Fruit fly (Drosophila melanogaster) whole organism, adult: ENCODE measurements around the gene CG8461.

ENCODE experiments used
- CG11617 ChIP-seq: fragments of 200-800 bp; sonication (Bioruptor generic); optimal IDR thresholded peaks from 2 replicates; lab custom pipeline; 2017; ENCODE audit warnings: mild to moderate bottlenecking, missing biosample characterization, missing genetic modification reagents, missing genetic modification characterization
- CG12768 ChIP-seq: fragments of 200-800 bp; sonication (Bioruptor generic); optimal IDR thresholded peaks from 2 replicates; lab custom pipeline; 2017; ENCODE audit warnings: missing biosample characterization, missing genetic modification characterization, mild to moderate bottlenecking, moderate library complexity, missing genetic modification reagents
- CG14711 ChIP-seq: fragments of 200-800 bp; sonication (Bioruptor generic); optimal IDR thresholded peaks from 2 replicates; lab custom pipeline; 2018; ENCODE audit warnings: missing biosample characterization, mild to moderate bottlenecking, missing genetic modification characterization, moderate library complexity
- CG1620 ChIP-seq: fragments of 200-800 bp; sonication (Bioruptor generic); optimal IDR thresholded peaks from 2 replicates; lab custom pipeline; 2016; ENCODE audit warnings: missing biosample characterization, missing genetic modification characterization
- CG33017 ChIP-seq: fragments of 200-800 bp; sonication (Bioruptor generic); optimal IDR thresholded peaks from 2 replicates; lab custom pipeline; 2018; ENCODE audit warnings: missing biosample characterization, mild to moderate bottlenecking, missing genetic modification characterization, moderate library complexity
- CG5204 ChIP-seq: fragments of 200-800 bp; sonication (Bioruptor generic); optimal IDR thresholded peaks from 2 replicates; lab custom pipeline; 2016; ENCODE audit warnings: missing biosample characterization, missing genetic modification characterization
- CG7045 ChIP-seq: fragments of 200-800 bp; sonication (Bioruptor generic); optimal IDR thresholded peaks from 2 replicates; lab custom pipeline; 2017; ENCODE audit warnings: missing biosample characterization, mild to moderate bottlenecking, missing genetic modification characterization
- CG7101 ChIP-seq: fragments of 200-800 bp; sonication (Bioruptor generic); optimal IDR thresholded peaks from 2 replicates; lab custom pipeline; 2018; ENCODE audit warnings: missing biosample characterization, mild to moderate bottlenecking, missing genetic modification characterization, moderate library complexity
- Clk ChIP-seq: fragments of 200-800 bp; sonication (Bioruptor generic); optimal IDR thresholded peaks from 2 replicates; lab custom pipeline; 2017; ENCODE audit warnings: missing biosample characterization, missing genetic modification characterization
- Crg-1 ChIP-seq: fragments of 200-800 bp; sonication (Bioruptor generic); optimal IDR thresholded peaks from 2 replicates; lab custom pipeline; 2016; ENCODE audit warnings: missing biosample characterization, missing genetic modification characterization
- Hr96 ChIP-seq: fragments of 200-800 bp; sonication (Bioruptor generic); optimal IDR thresholded peaks from 2 replicates; lab custom pipeline; 2016; ENCODE audit warnings: missing biosample characterization, missing genetic modification characterization
- Mnt ChIP-seq: fragments of 200-800 bp; sonication (Bioruptor generic); optimal IDR thresholded peaks from 2 replicates; lab custom pipeline; 2016; ENCODE audit warnings: missing biosample characterization, mild to moderate bottlenecking, missing genetic modification characterization
- bab1 ChIP-seq: fragments of 200-800 bp; sonication (Bioruptor generic); optimal IDR thresholded peaks from 3 replicates; lab custom pipeline; 2019; ENCODE audit warnings: missing biosample characterization, mild to moderate bottlenecking, missing genetic modification characterization, moderate library complexity
- cic ChIP-seq: fragments of 200-800 bp; sonication (Bioruptor generic); optimal IDR thresholded peaks from 2 replicates; lab custom pipeline; 2017; ENCODE audit warnings: missing biosample characterization, mild to moderate bottlenecking, missing genetic modification characterization, moderate library complexity
- cnc ChIP-seq, 2 experiments: fragments of >200 bp; optimal IDR thresholded peaks; 2 replicates each; lab custom pipeline; 2017
- kay ChIP-seq: fragments of 200-800 bp; sonication (Bioruptor generic); peaks from one replicate; lab custom pipeline; 2016; ENCODE audit warnings: missing biosample characterization, missing genetic modification characterization, borderline replicate concordance
- ovo ChIP-seq: fragments of 200-800 bp; sonication (Bioruptor generic); optimal IDR thresholded peaks from 2 replicates; lab custom pipeline; 2016; ENCODE audit warnings: missing biosample characterization, missing genetic modification characterization
- pad ChIP-seq: fragments of 200-800 bp; sonication (Bioruptor generic); optimal IDR thresholded peaks from 3 replicates; lab custom pipeline; 2017; ENCODE audit warnings: missing biosample characterization, missing genetic modification characterization, mild to moderate bottlenecking, moderate library complexity, missing genetic modification reagents
- tj ChIP-seq: fragments of 200-800 bp; sonication (Bioruptor generic); optimal IDR thresholded peaks from 3 replicates; lab custom pipeline; 2017; ENCODE audit warnings: missing biosample characterization, mild to moderate bottlenecking, missing genetic modification characterization, moderate library complexity
- toe ChIP-seq: fragments of 200-800 bp; sonication (Bioruptor generic); optimal IDR thresholded peaks from 2 replicates; lab custom pipeline; 2016; ENCODE audit warnings: missing biosample characterization, missing genetic modification characterization

The CG8461 gene

DNA sequence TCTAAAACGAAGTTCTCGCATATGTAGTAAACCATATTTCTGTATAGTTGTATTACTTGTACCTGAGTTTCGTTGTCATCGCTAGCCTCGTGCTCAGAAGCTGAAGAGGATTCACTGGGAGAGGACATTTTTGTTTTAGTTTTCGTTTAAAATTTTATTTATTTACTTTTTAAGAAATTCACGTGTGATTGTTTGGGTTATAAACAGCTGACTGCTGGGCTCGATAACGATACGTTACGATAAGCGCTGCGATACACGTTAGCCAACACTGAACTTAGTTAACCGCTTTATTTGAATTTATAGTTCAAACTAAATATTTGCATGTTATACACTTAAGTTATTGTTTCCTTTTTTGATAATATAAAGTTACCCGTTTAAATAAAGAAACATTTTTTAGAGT is at the start of gene CG8461:
Gene CG8461 (minus strand): TSS at position 218 of the 400 bp plus-strand sequence.
- TF ChIP-seq CG7045 (no peak), Crg-1 (GFP tag; lab: Kevin White, UChicago) (no peak), pad (GFP tag; lab: Kevin White, UChicago) (no peak), toe (no peak), CG12768 (GFP tag; lab: Kevin White, UChicago) (no peak), cnc (optimal IDR thresholded peaks at IDR 0.05; lab: Kevin White, UChicago) (no peak), CG7101 (tag; lab: Kevin White, UChicago) (no peak), Hr96 (GFP tag; lab: Kevin White, UChicago) (no peak), kay (GFP tag; lab: Kevin White, UChicago) (peak; percentile 89), CG14711 (no peak), tj (GFP tag; lab: Kevin White, UChicago) (no peak), Mnt (peak; percentile 82), CG33017 (tag; lab: Kevin White, UChicago) (no peak)

DNA sequence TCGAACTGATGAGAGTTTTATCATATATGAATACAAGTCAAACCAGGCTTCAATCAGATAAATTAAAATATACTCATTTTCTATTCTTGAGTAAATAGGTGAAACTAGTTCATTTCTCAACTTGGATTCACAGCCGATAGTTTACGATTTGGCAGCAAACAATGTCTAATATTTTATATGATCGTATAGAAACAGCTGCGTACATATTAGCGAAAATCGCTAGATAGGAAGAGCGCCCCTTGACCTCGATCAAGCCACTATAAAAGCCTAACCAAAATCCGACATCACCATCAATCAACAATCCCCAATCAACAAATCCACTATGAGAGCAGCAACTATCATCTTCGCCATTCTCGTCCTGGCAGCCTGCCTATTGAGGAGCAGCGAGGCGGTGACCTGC is 48.6 kb upstream of the CG8461 start, which contains the start of gene CG14851:
Gene CG14851 (plus strand): TSS at position 301 of the 400 bp plus-strand sequence.
- TF ChIP-seq CG12768 (GFP tag; lab: Kevin White, UChicago) (no peak), Clk (GFP tag; lab: Kevin White, UChicago) (no peak), CG7045 (no peak), tj (GFP tag; lab: Kevin White, UChicago) (no peak), pad (GFP tag; lab: Kevin White, UChicago) (no peak), CG33017 (tag; lab: Kevin White, UChicago) (no peak), cnc (optimal IDR thresholded peaks at IDR 0.05; lab: Kevin White, UChicago) (no peak), CG7101 (tag; lab: Kevin White, UChicago) (no peak), Mnt (no peak), bab1 (no peak), CG5204 (GFP tag; lab: Kevin White, UChicago) (no peak), kay (GFP tag; lab: Kevin White, UChicago) (no peak)

DNA sequence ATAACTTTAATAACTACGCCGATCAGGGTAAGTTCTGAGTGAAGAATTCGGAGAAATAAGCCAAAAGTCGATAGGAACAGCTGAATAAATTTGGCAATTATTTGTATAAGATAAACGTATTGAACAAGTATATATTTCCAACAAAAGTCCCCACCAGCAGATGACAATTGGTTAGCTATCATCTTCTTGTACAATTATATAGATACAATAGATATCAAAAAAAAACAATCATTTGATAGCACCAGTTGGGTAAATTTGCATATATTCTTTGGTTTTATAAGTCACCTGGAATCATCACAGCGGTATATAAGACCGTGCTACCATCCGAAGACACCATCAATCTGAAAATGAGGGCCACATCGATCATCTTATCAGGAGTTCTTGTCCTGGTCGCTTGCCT is 47.2 kb upstream of the CG8461 start, which contains the start of gene Jig:
Gene Jig (plus strand): TSS at position 301 of the 400 bp plus-strand sequence.
- TF ChIP-seq bab1 (no peak), Mnt (no peak), CG1620 (GFP tag; lab: Kevin White, UChicago) (no peak), ovo (GFP tag; lab: Kevin White, UChicago) (no peak), pad (GFP tag; lab: Kevin White, UChicago) (no peak), CG12768 (GFP tag; lab: Kevin White, UChicago) (no peak), CG7101 (tag; lab: Kevin White, UChicago) (no peak), CG5204 (GFP tag; lab: Kevin White, UChicago) (no peak), cnc (optimal IDR thresholded peaks at IDR 0.05; lab: Kevin White, UChicago) (no peak), kay (GFP tag; lab: Kevin White, UChicago) (no peak), CG7045 (no peak), tj (GFP tag; lab: Kevin White, UChicago) (no peak), toe (no peak), Crg-1 (GFP tag; lab: Kevin White, UChicago) (no peak), Clk (GFP tag; lab: Kevin White, UChicago) (no peak), CG11617 (GFP tag; lab: Kevin White, UChicago) (no peak), Hr96 (GFP tag; lab: Kevin White, UChicago) (no peak), CG14711 (no peak)

DNA sequence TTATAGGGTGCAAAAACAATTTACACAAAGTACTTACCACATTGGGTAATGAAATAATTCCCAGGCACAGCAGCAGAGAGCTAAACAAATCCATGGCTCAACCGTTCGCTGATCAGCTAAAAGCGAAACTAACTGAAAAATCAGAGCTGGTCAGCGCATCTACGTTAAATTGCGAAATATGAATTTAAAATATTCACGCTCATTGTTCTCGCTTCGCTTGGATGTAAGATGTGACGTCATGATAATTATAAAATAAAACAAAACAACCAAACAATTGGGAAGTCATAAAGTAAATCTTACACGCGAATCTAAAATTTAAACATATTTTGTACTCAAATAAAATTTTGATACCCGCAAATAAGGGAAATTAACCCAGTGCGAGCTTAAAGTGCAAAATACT is 46.5 kb upstream of the CG8461 start, which contains the start of gene CG14854:
Gene CG14854 (minus strand): TSS at position 101 of the 400 bp plus-strand sequence.
- no peak for TF ChIP-seq Clk (GFP tag; lab: Kevin White, UChicago)
- TF ChIP-seq CG33017 (tag; lab: Kevin White, UChicago), result no peak
- no peak for TF ChIP-seq Crg-1 (GFP tag; lab: Kevin White, UChicago)
- no peak for TF ChIP-seq Mnt
- no peak for TF ChIP-seq bab1
- TF ChIP-seq ovo (GFP tag; lab: Kevin White, UChicago), result no peak
- no peak for TF ChIP-seq kay (GFP tag; lab: Kevin White, UChicago)
- TF ChIP-seq Hr96 (GFP tag; lab: Kevin White, UChicago), result no peak
- no peak for TF ChIP-seq CG11617 (GFP tag; lab: Kevin White, UChicago)
- no peak for TF ChIP-seq cic
- TF ChIP-seq CG14711, result no peak
- no peak for TF ChIP-seq toe

DNA sequence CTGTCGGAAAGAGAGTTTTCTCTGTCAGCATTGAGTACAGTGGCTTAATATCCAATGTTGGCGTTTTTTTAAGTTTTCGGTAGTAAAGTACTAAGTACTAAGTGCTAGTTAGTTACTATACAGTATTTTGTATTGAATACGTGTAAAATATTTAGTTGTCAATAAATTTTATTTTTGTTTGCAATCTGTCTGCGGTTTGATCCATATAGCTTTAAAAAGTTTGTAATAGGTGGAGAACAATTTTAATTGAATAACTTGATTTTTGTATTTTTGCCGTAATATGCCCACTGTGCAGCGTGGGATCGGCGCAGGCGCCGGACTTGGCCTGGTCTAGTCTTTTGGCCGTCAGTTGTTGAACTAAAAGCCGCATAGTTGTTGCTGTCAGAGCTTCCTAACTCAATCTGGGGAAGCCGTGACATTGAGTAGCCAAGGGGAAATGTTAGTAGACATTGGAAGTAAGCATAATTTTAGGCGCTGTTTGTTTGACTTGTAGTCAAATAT is 45.0 kb upstream of the CG8461 start:
- TF ChIP-seq pad (GFP tag; lab: Kevin White, UChicago), result peak; percentile 57
- TF ChIP-seq bab1, result no peak
- TF ChIP-seq Mnt, result peak; percentile 11
- TF ChIP-seq kay (GFP tag; lab: Kevin White, UChicago), result no peak
- no peak for TF ChIP-seq cnc (optimal IDR thresholded peaks at IDR 0.05; lab: Kevin White, UChicago)
- peak; percentile 88 for TF ChIP-seq CG33017 (tag; lab: Kevin White, UChicago)
- TF ChIP-seq CG14711, result peak; percentile 72
- TF ChIP-seq CG7101 (tag; lab: Kevin White, UChicago), result peak; percentile 79
- peak; percentile 30 for TF ChIP-seq tj (GFP tag; lab: Kevin White, UChicago)
- peak; percentile 44 for TF ChIP-seq Crg-1 (GFP tag; lab: Kevin White, UChicago)
- peak; percentile 70 for TF ChIP-seq Clk (GFP tag; lab: Kevin White, UChicago)
- TF ChIP-seq CG1620 (GFP tag; lab: Kevin White, UChicago), result no peak
- TF ChIP-seq cic, result peak; percentile 53
- peak; percentile 74 for TF ChIP-seq Hr96 (GFP tag; lab: Kevin White, UChicago)
- peak; percentile 87 for TF ChIP-seq CG5204 (GFP tag; lab: Kevin White, UChicago)
- TF ChIP-seq CG11617 (GFP tag; lab: Kevin White, UChicago), result peak; percentile 69
- peak; percentile 73 for TF ChIP-seq toe
- TF ChIP-seq CG12768 (GFP tag; lab: Kevin White, UChicago), result peak; percentile 87
- no peak for TF ChIP-seq ovo (GFP tag; lab: Kevin White, UChicago)
- TF ChIP-seq CG7045, result peak; percentile 89
